Fruit fly (Drosophila melanogaster) whole organism, embryonic: Measurements from ENCODE around the gene Nckx30C.
A peak's percentile ranks its signal among the peaks of the same experiment; 100 is the strongest.

Experiments
- Asciz ChIP-seq: fragments of 200-800 bp; sonication (Bioruptor generic); optimal IDR thresholded peaks from 2 replicates; lab custom pipeline; 2017; ENCODE audit warnings: missing biosample characterization, mild to moderate bottlenecking, missing genetic modification characterization, missing genetic modification reagents
- Bdp1 ChIP-seq: fragments of 200-800 bp; sonication (Bioruptor generic); optimal IDR thresholded peaks from 3 replicates; lab custom pipeline; 2016; ENCODE audit warnings: missing biosample characterization, missing genetic modification characterization
- CG10147 ChIP-seq: fragments of 200-800 bp; sonication (Bioruptor generic); optimal IDR thresholded peaks from 2 replicates; lab custom pipeline; 2019; ENCODE audit warnings: missing biosample characterization, mild to moderate bottlenecking, missing genetic modification characterization, moderate library complexity
- CG15269 ChIP-seq: fragments of 200-800 bp; sonication (Bioruptor generic); optimal IDR thresholded peaks from 2 replicates; lab custom pipeline; 2018; ENCODE audit warnings: missing biosample characterization, mild to moderate bottlenecking, missing genetic modification characterization, moderate library complexity
- CG1647 ChIP-seq: fragments of 200-800 bp; sonication (Bioruptor generic); optimal IDR thresholded peaks from 3 replicates; lab custom pipeline; 2016; ENCODE audit warnings: missing biosample characterization, missing genetic modification characterization
- CG30403 ChIP-seq: fragments of 200-800 bp; sonication (Bioruptor generic); optimal IDR thresholded peaks from 3 replicates; lab custom pipeline; 2016; ENCODE audit warnings: missing biosample characterization, missing genetic modification characterization
- CG34376 ChIP-seq: fragments of 200-800 bp; sonication (Bioruptor generic); optimal IDR thresholded peaks from 2 replicates; lab custom pipeline; 2018; ENCODE audit warnings: missing biosample characterization, mild to moderate bottlenecking, missing genetic modification characterization
- CG42726 ChIP-seq: fragments of 200-800 bp; sonication (Bioruptor generic); IDR thresholded peaks from 2 replicates; pipeline ENCODE4 v1.3.6; 2022; ENCODE audit warnings: missing biosample characterization, missing genetic modification characterization; ENCODE audit not compliant: partially characterized antibody
- CG4820 ChIP-seq: fragments of 200-800 bp; sonication (Bioruptor generic); optimal IDR thresholded peaks from 3 replicates; lab custom pipeline; 2016; ENCODE audit warnings: missing biosample characterization, missing genetic modification characterization
- CG5245 ChIP-seq: fragments of 200-800 bp; sonication (Bioruptor generic); optimal IDR thresholded peaks from 3 replicates; lab custom pipeline; 2016; ENCODE audit warnings: missing biosample characterization, missing genetic modification characterization
- CG7357 ChIP-seq: fragments of 200-800 bp; sonication (Bioruptor generic); IDR thresholded peaks from 3 replicates; pipeline ENCODE4 v1.3.6; 2022; ENCODE audit warnings: missing biosample characterization, missing genetic modification characterization
- CG8359 ChIP-seq: fragments of 200-800 bp; sonication (Bioruptor generic); optimal IDR thresholded peaks from 2 replicates; lab custom pipeline; 2017; ENCODE audit warnings: missing biosample characterization, mild to moderate bottlenecking, missing genetic modification characterization, borderline replicate concordance
- CG9876 ChIP-seq: fragments of 200-800 bp; sonication (Bioruptor generic); optimal IDR thresholded peaks from 2 replicates; lab custom pipeline; 2016; ENCODE audit warnings: missing biosample characterization, missing genetic modification characterization
- CoRest ChIP-seq: fragments of 200-800 bp; sonication (Bioruptor generic); optimal IDR thresholded peaks from 3 replicates; lab custom pipeline; 2018; ENCODE audit warnings: missing biosample characterization, mild to moderate bottlenecking, missing genetic modification characterization, moderate library complexity
- D19B ChIP-seq: fragments of 200-800 bp; sonication (Bioruptor generic); optimal IDR thresholded peaks from 2 replicates; lab custom pipeline; 2017; ENCODE audit warnings: missing biosample characterization, mild to moderate bottlenecking, missing genetic modification characterization
- Elba2 ChIP-seq: fragments of 200-800 bp; sonication (Bioruptor generic); optimal IDR thresholded peaks from 3 replicates; lab custom pipeline; 2016; ENCODE audit warnings: missing biosample characterization, missing genetic modification characterization
- HLH4C ChIP-seq: fragments of 200-800 bp; sonication (Bioruptor generic); IDR thresholded peaks from 3 replicates; pipeline ENCODE4 v1.3.6; 2022; ENCODE audit warnings: missing biosample characterization, missing genetic modification characterization; ENCODE audit not compliant: partially characterized antibody
- HLHmδ ChIP-seq: fragments of 200-800 bp; sonication (Bioruptor generic); optimal IDR thresholded peaks from 2 replicates; lab custom pipeline; 2018; ENCODE audit warnings: missing biosample characterization, mild to moderate bottlenecking, missing genetic modification characterization, moderate library complexity
- Hand ChIP-seq: fragments of 200-800 bp; sonication (Bioruptor generic); optimal IDR thresholded peaks from 2 replicates; lab custom pipeline; 2017; ENCODE audit warnings: mild to moderate bottlenecking, missing biosample characterization, missing genetic modification reagents, missing genetic modification characterization
- HmgZ ChIP-seq: fragments of 200-800 bp; sonication (Bioruptor generic); optimal IDR thresholded peaks from 2 replicates; lab custom pipeline; 2018; ENCODE audit warnings: missing biosample characterization, mild to moderate bottlenecking, missing genetic modification characterization
- Jarid2 ChIP-seq: fragments of 200-800 bp; sonication (Bioruptor generic); optimal IDR thresholded peaks from 3 replicates; lab custom pipeline; 2017; ENCODE audit warnings: mild to moderate bottlenecking, missing biosample characterization, missing genetic modification reagents, missing genetic modification characterization
- NC2α ChIP-seq: fragments of 200-800 bp; sonication (Bioruptor generic); optimal IDR thresholded peaks from 2 replicates; lab custom pipeline; 2016; ENCODE audit warnings: missing biosample characterization, missing genetic modification characterization
- NC2β ChIP-seq: fragments of 200-800 bp; sonication (Bioruptor generic); optimal IDR thresholded peaks from 2 replicates; lab custom pipeline; 2016; ENCODE audit warnings: missing biosample characterization, missing genetic modification characterization
- Oli ChIP-seq: fragments of 200-800 bp; sonication (Bioruptor generic); optimal IDR thresholded peaks from 2 replicates; lab custom pipeline; 2018; ENCODE audit warnings: missing biosample characterization, mild to moderate bottlenecking, missing genetic modification characterization, moderate library complexity
- Pdp1 ChIP-seq, 2 experiments: fragments of 200-800 bp; sonication (Bioruptor generic); optimal IDR thresholded peaks; 3 replicates each; lab custom pipeline; 2016; ENCODE audit warnings: missing biosample characterization in 2 of 2, missing genetic modification characterization in 2 of 2, mild to moderate bottlenecking in 1 of 2, moderate library complexity in 1 of 2
- Scr ChIP-seq: fragments of 200-800 bp; sonication (Bioruptor generic); IDR thresholded peaks from 2 replicates; pipeline ENCODE4 v1.3.6; 2022; ENCODE audit warnings: missing biosample characterization, missing genetic modification characterization; ENCODE audit not compliant: partially characterized antibody
- Usf ChIP-seq: fragments of 200-800 bp; sonication (Bioruptor generic); optimal IDR thresholded peaks from 2 replicates; lab custom pipeline; 2017; ENCODE audit warnings: missing genotype, missing biosample characterization, missing genetic modification characterization
- al ChIP-seq: fragments of 200-800 bp; sonication (Bioruptor generic); IDR thresholded peaks from 2 replicates; pipeline ENCODE4 v1.3.6; 2022; ENCODE audit warnings: missing biosample characterization, missing genetic modification characterization
- bcd ChIP-seq: fragments of 200-800 bp; sonication (Bioruptor generic); optimal IDR thresholded peaks from 2 replicates; lab custom pipeline; 2017; ENCODE audit warnings: missing biosample characterization, mild to moderate bottlenecking, missing genetic modification characterization
- bsh ChIP-seq, 2 experiments: fragments of 200-800 bp; sonication (Bioruptor generic); optimal IDR thresholded peaks; 2 replicates each; lab custom pipeline; 2017 to 2018; ENCODE audit warnings: mild to moderate bottlenecking in 2 of 2, missing biosample characterization in 2 of 2, missing genetic modification characterization in 2 of 2, moderate library complexity in 1 of 2
- btn ChIP-seq: fragments of 200-800 bp; sonication (Bioruptor generic); optimal IDR thresholded peaks from 2 replicates; lab custom pipeline; 2016; ENCODE audit warnings: missing biosample characterization, missing genetic modification characterization
- dm ChIP-seq: fragments of 200-800 bp; sonication (Bioruptor generic); optimal IDR thresholded peaks from 3 replicates; lab custom pipeline; 2016; ENCODE audit warnings: missing biosample characterization, missing genetic modification characterization
- ftz-f1 ChIP-seq: fragments of 200-800 bp; sonication (Bioruptor generic); optimal IDR thresholded peaks from 2 replicates; lab custom pipeline; 2016; ENCODE audit warnings: missing biosample characterization, missing genetic modification characterization
- gro ChIP-seq: fragments of 200-800 bp; sonication (Bioruptor generic); optimal IDR thresholded peaks from 2 replicates; lab custom pipeline; 2016; ENCODE audit warnings: missing biosample characterization, missing genetic modification characterization
- gt ChIP-seq: fragments of 200-800 bp; sonication (Bioruptor generic); IDR thresholded peaks from 2 replicates; pipeline ENCODE4 v1.3.6; 2022; ENCODE audit warnings: missing biosample characterization, missing genetic modification characterization
- lilli ChIP-seq: fragments of 200-800 bp; sonication (Bioruptor generic); optimal IDR thresholded peaks from 3 replicates; lab custom pipeline; 2016; ENCODE audit warnings: missing biosample characterization, missing genetic modification characterization
- lola ChIP-seq, 3 experiments: fragments of >200 bp in 2 of 3; fragments of 200-800 bp in 1 of 3; sonication (Bioruptor generic) in 1 of 3; optimal IDR thresholded peaks; 2 replicates each; lab custom pipeline; 2017 to 2019; ENCODE audit warnings: missing biosample characterization in 3 of 3, missing genetic modification characterization in 3 of 3, mild to moderate bottlenecking in 1 of 3, moderate library complexity in 1 of 3
- nau ChIP-seq: fragments of 200-800 bp; sonication (Bioruptor generic); optimal IDR thresholded peaks from 3 replicates; lab custom pipeline; 2017; ENCODE audit warnings: missing biosample characterization, mild to moderate bottlenecking, missing genetic modification characterization, missing genetic modification reagents
- nerfin-1 ChIP-seq: fragments of 200-800 bp; sonication (Bioruptor generic); optimal IDR thresholded peaks from 3 replicates; lab custom pipeline; 2019; ENCODE audit warnings: missing biosample characterization, mild to moderate bottlenecking, missing genetic modification characterization, moderate library complexity
- otp ChIP-seq: fragments of 200-800 bp; sonication (Bioruptor generic); IDR thresholded peaks from 3 replicates; pipeline ENCODE4, ENCODE4 v1.3.6; 2022; ENCODE audit warnings: missing biosample characterization, missing genetic modification characterization
- pita ChIP-seq: fragments of 200-800 bp; sonication (Bioruptor generic); optimal IDR thresholded peaks from 2 replicates; lab custom pipeline; 2017; ENCODE audit warnings: missing biosample characterization, mild to moderate bottlenecking, missing genetic modification characterization
- sisA ChIP-seq: fragments of 200-800 bp; sonication (Bioruptor generic); IDR thresholded peaks from 2 replicates; pipeline ENCODE4 v1.3.6; 2022; ENCODE audit warnings: missing biosample characterization, missing genetic modification characterization
- slbo ChIP-seq: fragments of 200-800 bp; sonication (Bioruptor generic); IDR thresholded peaks from 2 replicates; pipeline ENCODE4 v1.3.6; 2022; ENCODE audit warnings: missing biosample characterization, missing genetic modification characterization
- sna ChIP-seq: fragments of 200-800 bp; sonication (Bioruptor generic); IDR thresholded peaks from 2 replicates; pipeline ENCODE4 v1.3.6; 2022; ENCODE audit warnings: missing biosample characterization, missing genetic modification characterization; ENCODE audit not compliant: partially characterized antibody
- so ChIP-seq: fragments of 200-800 bp; sonication (Bioruptor generic); IDR thresholded peaks from 3 replicates; pipeline ENCODE4 v1.3.6; 2022; ENCODE audit warnings: missing biosample characterization, missing genetic modification characterization
- ssp ChIP-seq: fragments of 200-800 bp; sonication (Bioruptor generic); IDR thresholded peaks from 2 replicates; pipeline ENCODE4 v1.3.6; 2022; ENCODE audit warnings: missing biosample characterization, missing genetic modification characterization
- stc ChIP-seq: fragments of 200-800 bp; sonication (Bioruptor generic); IDR thresholded peaks from 2 replicates; pipeline ENCODE4 v1.3.6; 2022; ENCODE audit warnings: missing biosample characterization, missing genetic modification characterization
- sug ChIP-seq: fragments of 200-800 bp; optimal IDR thresholded peaks from 2 replicates; lab custom pipeline; 2019; ENCODE audit warnings: missing biosample characterization, mild to moderate bottlenecking, missing genetic modification characterization, moderate library complexity
- tgo ChIP-seq: fragments of 200-800 bp; sonication (Bioruptor generic); IDR thresholded peaks from 3 replicates; pipeline ENCODE4 v1.3.6; 2022; ENCODE audit warnings: missing biosample characterization, missing genetic modification characterization
- twi ChIP-seq: fragments of 200-800 bp; optimal IDR thresholded peaks from 2 replicates; lab custom pipeline; 2019; ENCODE audit warnings: missing biosample characterization, mild to moderate bottlenecking, missing genetic modification characterization, moderate library complexity
- yki ChIP-seq: fragments of >200 bp; optimal IDR thresholded peaks from 3 replicates; lab custom pipeline; 2018

Gene Nckx30C

DNA sequence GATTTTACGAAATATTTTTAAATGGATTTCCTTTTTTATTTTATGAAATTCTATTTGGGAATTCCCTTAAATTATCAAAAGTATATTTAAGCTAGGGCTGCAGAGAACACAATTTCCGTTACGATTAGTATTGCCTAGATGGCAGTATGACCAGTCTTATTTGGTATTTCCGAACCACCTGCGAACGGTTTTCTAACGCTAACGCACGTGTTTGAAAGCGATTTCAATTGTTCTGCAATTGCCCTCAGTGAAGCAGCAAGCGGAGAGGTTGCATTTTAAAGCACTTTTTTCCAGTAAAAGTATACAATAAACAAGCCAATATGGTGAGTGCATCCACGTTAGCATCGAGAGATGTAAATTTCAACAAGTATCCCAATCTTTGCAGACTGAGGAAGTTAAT is 46.7 kb downstream of the Nckx30C start, which contains the start of gene hoip (continued):
- TF ChIP-seq ftz-f1 (GFP tag; lab: Kevin White, UChicago) = no peak
- no peak for TF ChIP-seq bsh (GFP tag; optimal IDR thresholded peaks at IDR 0.05; lab: Kevin White, UChicago)
- TF ChIP-seq gro (GFP tag; lab: Kevin White, UChicago) = no peak
- no peak for TF ChIP-seq nau (GFP tag; lab: Kevin White, UChicago)
- TF ChIP-seq NC2β (GFP tag; lab: Kevin White, UChicago) = peak; percentile 8
- no peak for TF ChIP-seq Usf (GFP tag; lab: Kevin White, UChicago)
- TF ChIP-seq so (GFP tag; lab: Robert Waterston, UW) = no peak
- no peak for TF ChIP-seq otp (GFP tag; lab: Robert Waterston, UW)
- no peak for TF ChIP-seq btn (GFP tag; lab: Kevin White, UChicago)
- TF ChIP-seq yki = no peak
- no peak for TF ChIP-seq CG5245 (GFP tag; lab: Kevin White, UChicago)
- TF ChIP-seq ssp (GFP tag; lab: Robert Waterston, UW) = no peak
- TF ChIP-seq pita (GFP tag; lab: Kevin White, UChicago) = no peak
- TF ChIP-seq Scr (GFP tag; lab: Robert Waterston, UW) = peak; percentile 48; the same call in 1 of the 2 replicates
- TF ChIP-seq Oli (tag; lab: Kevin White, UChicago) = no peak
- no peak for TF ChIP-seq CG7357 (GFP tag; lab: Robert Waterston, UW)
- TF ChIP-seq CG42726 (GFP tag; lab: Robert Waterston, UW) = 0 out of 2 replicates have a peak, but pooled peaks have one; percentile 32
- no peak for TF ChIP-seq slbo (GFP tag; lab: Robert Waterston, UW)
- no peak for TF ChIP-seq lilli (GFP tag; lab: Kevin White, UChicago)
- TF ChIP-seq Hand (GFP tag; lab: Kevin White, UChicago) = no peak
- no peak for TF ChIP-seq CG10147 (GFP tag; lab: Kevin White, UChicago)
- TF ChIP-seq Jarid2 = no peak
- TF ChIP-seq gt = no peak
- no peak for TF ChIP-seq CG34376
- TF ChIP-seq HLHmδ (GFP tag; lab: Kevin White, UChicago) = no peak
- no peak for TF ChIP-seq CG1647 (GFP tag; lab: Kevin White, UChicago)
- no peak for TF ChIP-seq tgo (GFP tag; lab: Robert Waterston, UW)
- no peak for TF ChIP-seq bcd (GFP tag; lab: Kevin White, UChicago)
- no peak for TF ChIP-seq stc (GFP tag; lab: Robert Waterston, UW)
- no peak for TF ChIP-seq CG9876 (GFP tag; lab: Kevin White, UChicago)
- no peak for TF ChIP-seq Elba2 (GFP tag; lab: Kevin White, UChicago)
- TF ChIP-seq CG15269 (tag; lab: Kevin White, UChicago) = no peak
- no peak for TF ChIP-seq CG30403
- TF ChIP-seq HmgZ (tag; lab: Kevin White, UChicago) = no peak
- no peak for TF ChIP-seq Pdp1 (GFP tag; optimal IDR thresholded peaks at IDR 0.05; lab: Kevin White, UChicago)
- peak; percentile 20; the same call in 1 of the 3 replicates for TF ChIP-seq HLH4C (GFP tag; lab: Robert Waterston, UW)
- TF ChIP-seq sna = no peak
- no peak for TF ChIP-seq Asciz (GFP tag; lab: Kevin White, UChicago)
- no peak for TF ChIP-seq sisA (GFP tag; lab: Robert Waterston, UW)
- no peak for TF ChIP-seq CoRest (tag; lab: Kevin White, UChicago)
- TF ChIP-seq, all 482 proteins: peak for 46

- TF ChIP-seq Bdp1 (GFP tag; lab: Kevin White, UChicago) (no peak), NC2α (GFP tag; lab: Kevin White, UChicago) (no peak), twi (no peak), bsh (GFP tag; optimal IDR thresholded peaks at IDR 0.05; lab: Kevin White, UChicago) (peak in 1 of 2 experiments; percentile 16), HmgZ (tag; lab: Kevin White, UChicago) (peak; percentile 34), al (GFP tag; lab: Robert Waterston, UW) (no peak), sug (tag; lab: Kevin White, UChicago) (peak; percentile 32), CG4820 (GFP tag; lab: Kevin White, UChicago) (no peak), lola (GFP tag; optimal IDR thresholded peaks at IDR 0.05; lab: Kevin White, UChicago) (no peak), CG8359 (no peak), dm (no peak), nerfin-1 (tag; lab: Kevin White, UChicago) (peak; percentile 24), D19B (GFP tag; lab: Kevin White, UChicago) (no peak)
Measured at dm6 chr2L:9698923-9699493, 47.3 kb downstream of the Nckx30C start, which contains the start of gene Pka-C1. Gene Pka-C1 (minus strand): TSS chr2L:9699297.
